Worm (Caenorhabditis elegans): ENCODE data around the gene ssu-2.

DNA sequence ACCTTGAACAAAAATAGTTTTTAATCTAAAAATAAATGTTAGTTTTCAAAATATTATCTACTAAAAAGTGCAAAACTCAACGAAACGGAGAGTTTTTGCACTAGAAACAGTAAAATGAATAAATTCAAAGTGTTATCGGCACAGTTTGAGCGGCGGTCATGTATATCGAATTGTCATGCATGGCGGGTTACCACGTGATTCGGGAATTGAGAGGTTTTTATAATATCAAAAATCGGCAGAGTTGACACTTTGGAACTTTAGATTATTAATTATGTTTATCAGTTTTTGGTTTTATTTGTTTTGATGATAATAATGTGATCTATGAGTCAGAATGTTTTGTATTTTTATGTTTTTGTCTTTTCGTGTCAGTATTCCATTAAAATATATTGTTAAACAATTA, 52.3 kb downstream of the ssu-2 start:
- TF ChIP-seq bed-3 (GFP tag; optimal IDR thresholded peaks at IDR 0.05) (no peak), blmp-1 (tag; optimal IDR thresholded peaks at IDR 0.05) (no peak), nhr-237 (tag; optimal IDR thresholded peaks at IDR 0.05) (no peak)
